Worm (Caenorhabditis elegans) whole organism, L4/young adult: Measurements from ENCODE around the gene K08F4.3.

Experiments used
- W03F9.2 ChIP-seq: fragments of 150-350 bp; optimal IDR thresholded peaks from 2 replicates; lab custom pipeline; 2014; ENCODE audit warnings: missing biosample characterization, missing genetic modification characterization
- dao-5 ChIP-seq: sonication (generic microtip); optimal IDR thresholded peaks from 2 replicates; lab custom pipeline; 2016; ENCODE audit warnings: missing genotype, missing genetic modification characterization, moderate library complexity, missing compliant biosample characterization

ce11 chrIV:10110417-10110816 is 18.6 kb upstream of the K08F4.3 start, which contains the start of gene egl-38:
- no peak for TF ChIP-seq W03F9.2 (tag; lab: Kevin White, UChicago)
- no peak for TF ChIP-seq dao-5 (tag; lab: Kevin White, UChicago)
